Fruit fly (Drosophila melanogaster): ENCODE results near the gene CG8745.

CG8745 gene

dm6 chr3L:13905515-13905914 is 38.8 kb upstream of the CG8745 start (continued):
- TF ChIP-seq gsb-n (tag; optimal IDR thresholded peaks at IDR 0.05) (no peak), zf30C (GFP tag; optimal IDR thresholded peaks at IDR 0.05) (peak; percentile 5), CG7987 (GFP tag; optimal IDR thresholded peaks at IDR 0.05) (no peak), p53 (GFP tag; optimal IDR thresholded peaks at IDR 0.05) (no peak), D19A (tag; optimal IDR thresholded peaks at IDR 0.05) (peak; percentile 64), toy (GFP tag; IDR thresholded peaks at IDR 0.05) (no peak), CG8765 (GFP tag; IDR thresholded peaks at IDR 0.05) (no peak), bcd (GFP tag; optimal IDR thresholded peaks at IDR 0.05) (peak; percentile 69), Ssrp (tag; optimal IDR thresholded peaks at IDR 0.05) (peak; percentile 53), HLH3B (GFP tag; IDR thresholded peaks at IDR 0.05) (peak; percentile 51; the same call in 1 of the 2 replicates), CG4617 (GFP tag; optimal IDR thresholded peaks at IDR 0.05; ENCODE audit: borderline replicate concordance) (no peak), emc (GFP tag; optimal IDR thresholded peaks at IDR 0.05) (no peak), ara (GFP tag; IDR thresholded peaks at IDR 0.05) (no peak), zfh1 (GFP tag; IDR thresholded peaks at IDR 0.05) (no peak), D19B (GFP tag; optimal IDR thresholded peaks at IDR 0.05) (peak; percentile 37), CG8924 (tag; optimal IDR thresholded peaks at IDR 0.05) (peak; percentile 81), CG14014 (GFP tag; IDR thresholded peaks at IDR 0.05) (0 out of 2 replicates have a peak, but pooled peaks have one; percentile 38), Pdp1 (GFP tag; optimal IDR thresholded peaks at IDR 0.05) (peak in 1 of 2 experiments; percentile 25), insv (GFP tag; optimal IDR thresholded peaks at IDR 0.05) (peak in 1 of 2 experiments; percentile 8), CG15479 (GFP tag; optimal IDR thresholded peaks at IDR 0.05) (no peak), CG16815 (GFP tag; optimal IDR thresholded peaks at IDR 0.05) (no peak), CG17802 (tag; optimal IDR thresholded peaks at IDR 0.05) (no peak), grau (tag; optimal IDR thresholded peaks at IDR 0.05) (peak; percentile 85), Dip2 (GFP tag; IDR thresholded peaks at IDR 0.05) (no peak), tna (GFP tag; IDR thresholded peaks at IDR 0.05; ENCODE audit: partially characterized antibody) (no peak), CG17568 (GFP tag; optimal IDR thresholded peaks at IDR 0.05) (peak; percentile 45)

- TF ChIP-seq Deaf1 (tag; optimal IDR thresholded peaks at IDR 0.05) (peak; percentile 42), Med (GFP tag) (peak; percentile 39), cg (GFP tag; optimal IDR thresholded peaks at IDR 0.05) (peak; percentile 21), z (GFP tag; IDR thresholded peaks at IDR 0.05) (peak; percentile 79), Trl (optimal IDR thresholded peaks at IDR 0.05) (peak; percentile 63 to 90), Trl (GFP tag; optimal IDR thresholded peaks at IDR 0.05) (no peak), chinmo (GFP tag; IDR thresholded peaks at IDR 0.05; ENCODE audit: partially characterized antibody) (0 out of 4 replicates have a peak, but pooled peaks have one; percentile 64), CG6791 (GFP tag; IDR thresholded peaks at IDR 0.05; ENCODE audit: partially characterized antibody) (0 out of 3 replicates have a peak, but pooled peaks have one; percentile 45), CG10267 (tag; optimal IDR thresholded peaks at IDR 0.05) (no peak), vvl (GFP tag; IDR thresholded peaks at IDR 0.05) (no peak), CkIIα-i1 (GFP tag; IDR thresholded peaks at IDR 0.05) (no peak), Side (GFP tag; optimal IDR thresholded peaks at IDR 0.05) (no peak), Hmr (GFP tag; optimal IDR thresholded peaks at IDR 0.05) (no peak), ci (GFP tag; IDR thresholded peaks at IDR 0.05) (0 out of 3 replicates have a peak, but pooled peaks have one; percentile 12), gcm2 (GFP tag; optimal IDR thresholded peaks at IDR 0.05) (no peak), CG17385 (GFP tag; optimal IDR thresholded peaks at IDR 0.05) (peak; percentile 60), Jarid2 (GFP tag; optimal IDR thresholded peaks at IDR 0.05) (no peak)
Observed at dm6 chr3L:13904426-13904825, 37.7 kb upstream of the CG8745 start.

Measured in whole organism, embryonic.